Fruit fly (Drosophila melanogaster) whole organism, wandering third instar larva: Measurements from ENCODE around the gene CG32081.

ENCODE experiments used
- Abd-B ChIP-seq: fragments of >200 bp; optimal IDR thresholded peaks from 2 replicates; lab custom pipeline; 2017; ENCODE audit warnings: missing biosample characterization, missing genetic modification characterization
- CG32264 ChIP-seq: fragments of 200-800 bp; sonication (Bioruptor generic); optimal IDR thresholded peaks from 2 replicates; lab custom pipeline; 2016; ENCODE audit warnings: missing biosample characterization, missing genetic modification characterization
- CG9705 ChIP-seq: fragments of 200-800 bp; sonication (Bioruptor generic); optimal IDR thresholded peaks from 2 replicates; lab custom pipeline; 2018; ENCODE audit warnings: missing biosample characterization, mild to moderate bottlenecking, missing genetic modification characterization
- CrebA ChIP-seq: fragments of 200-800 bp; sonication (Bioruptor generic); optimal IDR thresholded peaks from 2 replicates; lab custom pipeline; 2016; ENCODE audit warnings: missing biosample characterization, mild to moderate bottlenecking, missing genetic modification characterization, borderline replicate concordance
- Dfd ChIP-seq: fragments of >200 bp; optimal IDR thresholded peaks from 2 replicates; lab custom pipeline; 2017; ENCODE audit warnings: missing biosample characterization, missing genetic modification characterization
- Dif ChIP-seq: fragments of 200-275, 200-300 bp; sonication (Bioruptor generic); optimal IDR thresholded peaks from 2 replicates; lab custom pipeline; 2018; ENCODE audit warnings: missing biosample characterization, missing genetic modification characterization; ENCODE audit not compliant: partially characterized antibody
- GATAd ChIP-seq: sonication (Bioruptor generic); optimal IDR thresholded peaks from 2 replicates; lab custom pipeline; 2016; ENCODE audit warnings: missing biosample characterization, missing genetic modification characterization
- HLH106 ChIP-seq: fragments of 200-800 bp; optimal IDR thresholded peaks from 3 replicates; lab custom pipeline; 2019; ENCODE audit warnings: missing biosample characterization, mild to moderate bottlenecking, missing genetic modification characterization, moderate library complexity
- Hnf4 ChIP-seq: fragments of 200-800 bp; sonication (Bioruptor generic); optimal IDR thresholded peaks from 2 replicates; lab custom pipeline; 2016; ENCODE audit warnings: missing biosample characterization, mild to moderate bottlenecking, missing genetic modification characterization
- Hr78 ChIP-seq: fragments of >200 bp; optimal IDR thresholded peaks from 2 replicates; lab custom pipeline; 2017; ENCODE audit warnings: missing biosample characterization, missing genetic modification characterization
- Hr83 ChIP-seq: fragments of 200-300 bp; sonication (Bioruptor generic); optimal IDR thresholded peaks from 2 replicates; lab custom pipeline; 2016; ENCODE audit warnings: missing biosample characterization, mild to moderate bottlenecking, missing genetic modification characterization, moderate library complexity; ENCODE audit not compliant: poor library complexity, severe bottlenecking
- Jra ChIP-seq: sonication (Bioruptor generic); optimal IDR thresholded peaks from 2 replicates; lab custom pipeline; 2016; ENCODE audit warnings: missing biosample characterization, missing genetic modification characterization
- Mio ChIP-seq: sonication (Bioruptor generic); optimal IDR thresholded peaks from 2 replicates; lab custom pipeline; 2016; ENCODE audit warnings: missing biosample characterization, missing genetic modification characterization
- Myc ChIP-seq: fragments of >200 bp; optimal IDR thresholded peaks from 2 replicates; lab custom pipeline; 2017
- N ChIP-seq: fragments of >200 bp; optimal IDR thresholded peaks from 2 replicates; lab custom pipeline; 2018; ENCODE audit warnings: missing biosample characterization, missing external identifiers, missing genetic modification characterization
- OdsH ChIP-seq: fragments of 200-800 bp; sonication (Bioruptor generic); optimal IDR thresholded peaks from 2 replicates; lab custom pipeline; 2016; ENCODE audit warnings: missing biosample characterization, mild to moderate bottlenecking, missing genetic modification characterization
- Rel ChIP-seq, 2 experiments: fragments of 200-800 bp; sonication (Bioruptor generic) in 1 of 2; optimal IDR thresholded peaks; 2 replicates in 1 of 2; 3 replicates in 1 of 2; lab custom pipeline; 2016 to 2019; ENCODE audit warnings: mild to moderate bottlenecking in 2 of 2, missing biosample characterization in 2 of 2, missing genetic modification characterization in 2 of 2, moderate library complexity in 1 of 2
- Sp1 ChIP-seq: fragments of 200-800 bp; sonication (Bioruptor generic); optimal IDR thresholded peaks from 3 replicates; lab custom pipeline; 2019; ENCODE audit warnings: missing biosample characterization, mild to moderate bottlenecking, missing genetic modification characterization, moderate library complexity
- Vsx2 ChIP-seq: fragments of 200-300, 225-300 bp; sonication (Bioruptor generic); optimal IDR thresholded peaks from 2 replicates; lab custom pipeline; 2018; ENCODE audit warnings: missing biosample characterization, missing genetic modification characterization; ENCODE audit not compliant: partially characterized antibody
- br ChIP-seq: fragments of 200-800 bp; sonication (Bioruptor generic); optimal IDR thresholded peaks from 2 replicates; lab custom pipeline; 2016; ENCODE audit warnings: missing biosample characterization, missing genetic modification characterization
- brk ChIP-seq: fragments of 200-800 bp; sonication (Bioruptor generic); optimal IDR thresholded peaks from 2 replicates; lab custom pipeline; 2016; ENCODE audit warnings: missing biosample characterization, mild to moderate bottlenecking, missing genetic modification characterization
- dl ChIP-seq, 2 experiments: fragments of 175-275, 200-275 bp in 1 of 2; fragments of 200-275 bp in 1 of 2; sonication (Bioruptor generic); optimal IDR thresholded peaks; lab custom pipeline; 2018; ENCODE audit warnings: mild to moderate bottlenecking in 2 of 2, missing biosample characterization in 2 of 2, missing genetic modification characterization in 2 of 2, moderate library complexity in 2 of 2; ENCODE audit not compliant: partially characterized antibody in 2 of 2, insufficient read depth in 1 of 2
- dmrt93B ChIP-seq: fragments of 200-800 bp; sonication (Bioruptor generic); optimal IDR thresholded peaks from 2 replicates; lab custom pipeline; 2018; ENCODE audit warnings: missing biosample characterization, mild to moderate bottlenecking, missing genetic modification characterization
- dsf ChIP-seq: sonication (Bioruptor generic); optimal IDR thresholded peaks from 2 replicates; lab custom pipeline; 2016; ENCODE audit warnings: missing biosample characterization, missing genetic modification characterization, borderline replicate concordance
- ey ChIP-seq: fragments of 200-800 bp; sonication (Bioruptor generic); optimal IDR thresholded peaks from 2 replicates; lab custom pipeline; 2016; ENCODE audit warnings: missing biosample characterization, missing genetic modification characterization
- foxo ChIP-seq, 2 experiments: fragments of 200-800 bp; sonication (Bioruptor generic); optimal IDR thresholded peaks; 2 replicates in 1 of 2; 3 replicates in 1 of 2; lab custom pipeline; 2016 to 2017; ENCODE audit warnings: missing biosample characterization in 2 of 2, missing genetic modification characterization in 2 of 2
- fru ChIP-seq: fragments of 200-800 bp; sonication (Bioruptor generic); optimal IDR thresholded peaks from 3 replicates; lab custom pipeline; 2016; ENCODE audit warnings: missing biosample characterization, mild to moderate bottlenecking, missing genetic modification characterization
- h ChIP-seq: fragments of 200-800 bp; sonication (Bioruptor generic); optimal IDR thresholded peaks from 3 replicates; lab custom pipeline; 2016; ENCODE audit warnings: missing biosample characterization, mild to moderate bottlenecking, missing genetic modification characterization
- jim ChIP-seq: fragments of 175-275, 200-325 bp; sonication (Bioruptor generic); optimal IDR thresholded peaks from 2 replicates; lab custom pipeline; 2016; ENCODE audit warnings: missing biosample characterization, mild to moderate bottlenecking, missing genetic modification characterization
- lola ChIP-seq: fragments of >200 bp; optimal IDR thresholded peaks from 2 replicates; lab custom pipeline; 2017; ENCODE audit warnings: missing biosample characterization, missing genetic modification characterization
- pan ChIP-seq: fragments of >200 bp; optimal IDR thresholded peaks from 2 replicates; lab custom pipeline; 2017
- psq ChIP-seq: fragments of 200-800 bp; sonication (Bioruptor generic); optimal IDR thresholded peaks from 3 replicates; lab custom pipeline; 2017; ENCODE audit warnings: missing biosample characterization, mild to moderate bottlenecking, missing genetic modification characterization, moderate library complexity
- rgr ChIP-seq: fragments of 200-800 bp; sonication (Bioruptor generic); optimal IDR thresholded peaks from 3 replicates; lab custom pipeline; 2016; ENCODE audit warnings: missing biosample characterization, mild to moderate bottlenecking, missing genetic modification characterization
- sage ChIP-seq: fragments of 200-800 bp; sonication (Bioruptor generic); optimal IDR thresholded peaks from 2 replicates; lab custom pipeline; 2016; ENCODE audit warnings: missing biosample characterization, mild to moderate bottlenecking, missing genetic modification characterization
- sv ChIP-seq: fragments of 200-800 bp; sonication (Bioruptor generic); optimal IDR thresholded peaks from 3 replicates; lab custom pipeline; 2016; ENCODE audit warnings: missing biosample characterization, missing genetic modification characterization
- tai ChIP-seq: sonication (Bioruptor generic); optimal IDR thresholded peaks from 2 replicates; lab custom pipeline; 2016; ENCODE audit warnings: missing biosample characterization, missing genetic modification characterization
- usp ChIP-seq: fragments of >200 bp; optimal IDR thresholded peaks from 2 replicates; lab custom pipeline; 2017; ENCODE audit warnings: missing biosample characterization, missing genetic modification characterization
- woc ChIP-seq: sonication (Bioruptor generic); optimal IDR thresholded peaks from 2 replicates; lab custom pipeline; 2016; ENCODE audit warnings: missing biosample characterization, mild to moderate bottlenecking, missing genetic modification characterization

Gene CG32081

DNA sequence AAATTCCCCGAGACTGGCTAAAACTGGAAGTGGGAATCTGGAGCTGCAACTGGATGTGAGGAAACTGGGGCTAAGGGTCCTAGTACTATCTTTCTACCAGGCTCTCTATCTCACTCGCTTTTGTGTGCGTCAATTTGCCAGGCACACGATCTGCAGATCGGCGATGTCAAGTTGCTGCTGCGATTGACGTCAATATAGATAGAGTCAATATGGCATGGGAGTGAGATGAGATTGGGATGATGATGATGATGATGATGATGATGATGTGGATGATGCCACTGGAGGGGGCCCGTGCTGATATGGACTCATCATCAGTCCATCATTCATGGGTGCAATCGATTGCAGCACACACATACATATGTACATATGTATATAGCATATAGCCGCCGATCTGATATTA, 19.6 kb upstream of the CG32081 start:
- TF ChIP-seq ey (GFP tag; lab: Kevin White, UChicago) (no peak), Dif (GFP tag; lab: Kevin White, UChicago) (peak; percentile 15), brk (GFP tag; lab: Kevin White, UChicago) (no peak), Vsx2 (GFP tag; lab: Kevin White, UChicago) (peak; percentile 81), dl (GFP tag; optimal IDR thresholded peaks at IDR 0.05; lab: Kevin White, UChicago; ENCODE audit: insufficient read depth in 1 of 2, partially characterized antibody in 2 of 2) (peak in 1 of 2 experiments; percentile 5)
- TF ChIP-seq, all 38 proteins: peak for 3

DNA sequence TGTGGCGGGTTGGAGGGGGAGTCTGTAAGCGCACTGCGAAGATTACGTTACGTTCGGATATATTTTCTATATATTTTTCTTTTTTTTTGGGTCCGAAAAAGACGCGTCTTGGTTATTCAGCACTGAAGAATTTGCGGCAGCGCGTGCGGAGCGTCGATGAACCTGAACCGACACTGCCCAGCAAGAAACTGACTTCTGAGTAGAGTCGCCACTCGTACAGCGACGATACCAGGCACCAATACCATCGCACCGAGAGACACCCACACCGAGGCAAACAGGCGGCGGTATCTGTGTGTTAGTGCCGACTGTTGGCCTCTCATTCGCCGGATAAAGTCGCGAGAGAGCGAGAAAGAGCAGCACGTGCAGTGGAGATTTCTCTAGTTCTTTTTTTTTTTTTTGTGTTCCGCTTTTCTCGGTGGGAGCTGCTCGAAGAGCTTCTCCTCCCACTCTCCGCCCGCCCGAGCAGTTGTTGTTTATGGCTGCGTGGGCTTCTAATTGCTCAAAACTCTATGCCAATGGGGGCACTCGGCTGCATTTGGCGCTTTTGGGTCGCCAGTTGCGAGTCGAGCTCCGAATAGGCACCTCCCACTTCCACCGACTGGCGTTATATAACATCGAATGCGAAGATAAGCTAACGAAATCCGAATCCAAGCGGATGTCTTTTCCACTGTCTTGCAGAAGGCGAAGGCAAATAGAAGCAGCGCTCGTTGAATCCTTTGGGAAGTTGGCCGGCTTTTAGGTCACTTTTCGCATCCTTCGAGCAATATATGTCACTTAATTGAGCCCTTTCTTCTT, 18.2 kb upstream of the CG32081 start, which contains the start of gene klu:
Gene klu, minus strand, starts transcription at position 189 of the 795 bp plus-strand sequence.
- TF ChIP-seq Dfd: no peak
- TF ChIP-seq rgr (GFP tag; lab: Kevin White, UChicago): no peak
- TF ChIP-seq br (GFP tag; lab: Kevin White, UChicago): no peak
- TF ChIP-seq woc (GFP tag; lab: Kevin White, UChicago): no peak
- TF ChIP-seq Myc (lab: Kevin White, UChicago): no peak
- no peak for TF ChIP-seq dmrt93B (GFP tag; lab: Kevin White, UChicago)
- TF ChIP-seq CG32264 (GFP tag; lab: Kevin White, UChicago): no peak
- no peak for TF ChIP-seq foxo (GFP tag; optimal IDR thresholded peaks at IDR 0.05; lab: Kevin White, UChicago)
- peak; percentile 31 for TF ChIP-seq Hnf4 (GFP tag; lab: Kevin White, UChicago)
- TF ChIP-seq Rel (GFP tag; optimal IDR thresholded peaks at IDR 0.05; lab: Kevin White, UChicago): no peak
- TF ChIP-seq Rel (tag; optimal IDR thresholded peaks at IDR 0.05; lab: Kevin White, UChicago): no peak
- TF ChIP-seq ey (GFP tag; lab: Kevin White, UChicago): no peak
- TF ChIP-seq GATAd (GFP tag; lab: Kevin White, UChicago): no peak
- peak; percentile 26 for TF ChIP-seq Abd-B (GFP tag; lab: Kevin White, UChicago)
- no peak for TF ChIP-seq CrebA (GFP tag; lab: Kevin White, UChicago)
- no peak for TF ChIP-seq pan (lab: Kevin White, UChicago)
- TF ChIP-seq HLH106 (tag; lab: Kevin White, UChicago): no peak
- TF ChIP-seq Sp1: peak; percentile 29
- peak; percentile 68 for TF ChIP-seq jim (GFP tag; lab: Kevin White, UChicago)
- TF ChIP-seq brk (GFP tag; lab: Kevin White, UChicago): no peak
- TF ChIP-seq Hr78 (GFP tag; lab: Kevin White, UChicago): no peak
- no peak for TF ChIP-seq usp (GFP tag; lab: Kevin White, UChicago)
- TF ChIP-seq dl (GFP tag; optimal IDR thresholded peaks at IDR 0.05; lab: Kevin White, UChicago; ENCODE audit: insufficient read depth in 1 of 2, partially characterized antibody in 2 of 2): peak in 1 of 2 experiments; percentile 52
- no peak for TF ChIP-seq dsf (GFP tag; lab: Kevin White, UChicago)
- no peak for TF ChIP-seq OdsH (GFP tag; lab: Kevin White, UChicago)
- no peak for TF ChIP-seq sage (GFP tag; lab: Kevin White, UChicago)
- peak; percentile 38 for TF ChIP-seq Jra (GFP tag; lab: Kevin White, UChicago)
- no peak for TF ChIP-seq Mio (GFP tag; lab: Kevin White, UChicago)
- no peak for TF ChIP-seq fru
- TF ChIP-seq tai: no peak
- TF ChIP-seq N (GFP tag; lab: Kevin White, UChicago): peak; percentile 94
- TF ChIP-seq sv (GFP tag; lab: Kevin White, UChicago): no peak
- TF ChIP-seq psq (GFP tag; lab: Kevin White, UChicago): no peak
- TF ChIP-seq CG9705 (GFP tag; lab: Kevin White, UChicago): no peak
- TF ChIP-seq h (GFP tag; lab: Kevin White, UChicago): peak; percentile 41
- TF ChIP-seq lola (GFP tag; lab: Kevin White, UChicago): no peak
- TF ChIP-seq Vsx2 (GFP tag; lab: Kevin White, UChicago): no peak
- TF ChIP-seq Dif (GFP tag; lab: Kevin White, UChicago): peak; percentile 34
- peak; percentile 59 for TF ChIP-seq Hr83 (GFP tag; lab: Kevin White, UChicago)
